Worm (Caenorhabditis elegans) whole organism, early embryonic: ENCODE measurements around the gene F46C5.9.

Source experiments
- B0310.2 ChIP-seq: sonication (generic microtip); optimal IDR thresholded peaks from 2 replicates; lab custom pipeline; 2016; ENCODE audit warnings: mild to moderate bottlenecking, missing genetic modification characterization, missing compliant biosample characterization
- F13C5.2 ChIP-seq: sonication (generic microtip); optimal IDR thresholded peaks from 2 replicates; lab custom pipeline; 2017; ENCODE audit warnings: mild to moderate bottlenecking, missing genetic modification characterization, inconsistent platforms, missing compliant biosample characterization
- aly-1 ChIP-seq: sonication (generic microtip); optimal IDR thresholded peaks from 2 replicates; lab custom pipeline; 2016; ENCODE audit warnings: missing genetic modification characterization, missing compliant biosample characterization
- ama-1 ChIP-seq: fragments of 150-350 bp; optimal IDR thresholded peaks from 2 replicates; lab custom pipeline; 2014
- ceh-13 ChIP-seq: fragments of 200-800 bp; sonication (Bioruptor generic); optimal IDR thresholded peaks from 2 replicates; lab custom pipeline; 2018; ENCODE audit warnings: mild to moderate bottlenecking, missing genetic modification characterization, missing compliant biosample characterization
- ceh-36 ChIP-seq: sonication (generic microtip); optimal IDR thresholded peaks from 2 replicates; lab custom pipeline; 2016; ENCODE audit warnings: missing genetic modification characterization, inconsistent platforms, missing compliant biosample characterization
- ets-7 ChIP-seq: sonication (generic microtip); optimal IDR thresholded peaks from 2 replicates; lab custom pipeline; 2016; ENCODE audit warnings: missing genotype, missing genetic modification characterization, missing compliant biosample characterization
- flt-1 ChIP-seq: fragments of 200-800 bp; sonication (Bioruptor generic); IDR thresholded peaks from 2 replicates; pipeline ENCODE4 v1.3.6; 2022; ENCODE audit warnings: missing genetic modification characterization, missing compliant biosample characterization
- hmbx-1 ChIP-seq: sonication (generic microtip); optimal IDR thresholded peaks from 2 replicates; lab custom pipeline; 2016; ENCODE audit warnings: mild to moderate bottlenecking, missing genetic modification characterization, missing compliant biosample characterization
- hmg-4 ChIP-seq: fragments of 200-800 bp; sonication (Bioruptor generic); optimal IDR thresholded peaks from 2 replicates; lab custom pipeline; 2018; ENCODE audit warnings: mild to moderate bottlenecking, missing genetic modification characterization, missing compliant biosample characterization
- hnd-1 ChIP-seq: sonication (generic microtip); optimal IDR thresholded peaks from 2 replicates; lab custom pipeline; 2016; ENCODE audit warnings: missing genetic modification characterization, missing compliant biosample characterization
- pes-1 ChIP-seq: fragments of 200-800 bp; sonication (Bioruptor generic); IDR thresholded peaks from 2 replicates; pipeline ENCODE4 v1.3.6; 2022; ENCODE audit warnings: missing genetic modification reagents, missing genetic modification characterization, missing compliant biosample characterization
- scrt-1 ChIP-seq: fragments of 200-800 bp; sonication (Bioruptor generic); IDR thresholded peaks from 2 replicates; pipeline ENCODE4 v1.3.6; 2022; ENCODE audit warnings: missing genetic modification characterization, missing compliant biosample characterization
- sea-1 ChIP-seq: fragments of 200-800 bp; sonication (Bioruptor generic); conservative IDR thresholded peaks from 2 replicates; pipeline ENCODE4 v1.3.6; 2022; ENCODE audit warnings: missing genetic modification characterization, missing compliant biosample characterization
- tbx-11 ChIP-seq: fragments of 200-800 bp; sonication (Bioruptor generic); IDR thresholded peaks from 2 replicates; pipeline ENCODE4 v1.3.6; 2022; ENCODE audit warnings: missing genetic modification characterization, missing compliant biosample characterization
- tbx-37 ChIP-seq: fragments of 200-800 bp; sonication (Bioruptor generic); conservative IDR thresholded peaks from 2 replicates; pipeline ENCODE4 v1.3.6; 2022; ENCODE audit warnings: missing genetic modification reagents, missing genetic modification characterization, missing compliant biosample characterization
- tra-4 ChIP-seq: sonication (generic microtip); optimal IDR thresholded peaks from 2 replicates; lab custom pipeline; 2017; ENCODE audit warnings: missing genetic modification characterization, missing compliant biosample characterization

The F46C5.9 gene

DNA sequence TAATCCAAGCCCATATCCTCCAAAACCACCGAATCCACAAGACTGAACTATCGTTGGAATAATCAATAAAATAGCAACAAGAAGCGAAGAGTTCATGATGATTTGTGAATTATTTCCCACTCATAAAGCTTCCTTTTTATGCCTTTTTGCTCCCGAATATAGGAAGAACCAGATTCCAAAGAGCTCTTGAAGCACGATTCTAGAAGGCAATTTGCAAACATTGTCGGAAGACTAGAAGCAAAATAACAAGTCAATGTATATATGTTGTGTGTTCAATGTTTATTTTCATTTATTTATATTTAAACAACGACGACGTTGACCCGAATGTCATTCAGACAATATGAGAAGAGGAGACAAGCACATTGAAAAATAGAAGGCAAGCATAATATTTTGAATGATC, 17.9 kb downstream of the F46C5.9 start, which contains the start of gene idpa-2:
TSS of gene idpa-2 (minus strand) at position 101 of the 400 bp plus-strand sequence.
- no peak for TF ChIP-seq tra-4 (tag; lab: Kevin White, UChicago)
- no peak for TF ChIP-seq hnd-1
- no peak for TF ChIP-seq scrt-1 (GFP tag; lab: Robert Waterston, UW)

DNA sequence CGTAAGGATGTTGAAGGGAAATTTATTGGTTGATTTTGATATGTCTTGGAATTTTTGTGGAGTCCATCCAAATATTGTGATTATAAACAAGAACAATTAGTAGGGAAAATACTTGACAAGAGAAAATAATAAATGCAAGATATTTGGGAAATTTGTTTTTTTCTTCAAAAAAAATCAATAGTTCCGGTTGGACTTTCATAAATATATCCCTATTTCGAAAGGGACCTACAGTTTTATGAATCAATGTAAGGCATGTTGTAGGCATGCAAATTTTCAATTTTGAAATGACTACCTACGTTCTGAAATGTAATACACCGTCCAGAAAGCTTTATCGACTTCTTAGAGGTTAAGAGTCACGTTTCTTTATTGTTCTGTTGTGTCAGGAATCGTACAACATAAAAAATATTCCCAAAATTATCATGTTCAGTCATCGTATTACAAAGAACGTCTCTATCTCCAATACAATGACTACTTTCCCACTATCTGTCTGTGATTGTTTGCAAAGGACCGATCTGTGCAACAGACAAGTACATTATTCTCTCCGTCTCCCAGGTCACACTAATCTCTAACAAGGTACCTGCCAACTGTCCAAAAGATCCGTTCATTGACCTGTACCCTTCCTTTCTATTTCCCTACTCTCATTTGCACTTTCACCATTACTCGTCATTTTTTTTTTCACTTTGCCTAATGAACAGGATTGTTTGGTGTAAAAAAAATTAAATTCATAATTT, 20.5 kb downstream of the F46C5.9 start, which contains the start of gene F07H5.13:
TSS of gene F07H5.13 (plus strand) at position 730 of the 731 bp plus-strand sequence.
- TF ChIP-seq hmg-4 (GFP tag; lab: Kevin White, UChicago) (peak; percentile 48), hnd-1 (peak; percentile 19), aly-1 (tag; lab: Kevin White, UChicago) (peak; percentile 31), tbx-37 (GFP tag; lab: Robert Waterston, UW) (no peak), flt-1 (no peak), scrt-1 (GFP tag; lab: Robert Waterston, UW) (no peak), ama-1 (lab: Kevin White, UChicago) (peak; percentile 50), pes-1 (GFP tag; lab: Robert Waterston, UW) (no peak), hmbx-1 (no peak), B0310.2 (tag; lab: Kevin White, UChicago) (peak; percentile 48), ceh-13 (no peak)

ce11 chrII:8788752-8789151, 21.8 kb downstream of the F46C5.9 start:
- no peak for TF ChIP-seq hnd-1
- peak; percentile 19 for TF ChIP-seq ama-1 (lab: Kevin White, UChicago)

DNA sequence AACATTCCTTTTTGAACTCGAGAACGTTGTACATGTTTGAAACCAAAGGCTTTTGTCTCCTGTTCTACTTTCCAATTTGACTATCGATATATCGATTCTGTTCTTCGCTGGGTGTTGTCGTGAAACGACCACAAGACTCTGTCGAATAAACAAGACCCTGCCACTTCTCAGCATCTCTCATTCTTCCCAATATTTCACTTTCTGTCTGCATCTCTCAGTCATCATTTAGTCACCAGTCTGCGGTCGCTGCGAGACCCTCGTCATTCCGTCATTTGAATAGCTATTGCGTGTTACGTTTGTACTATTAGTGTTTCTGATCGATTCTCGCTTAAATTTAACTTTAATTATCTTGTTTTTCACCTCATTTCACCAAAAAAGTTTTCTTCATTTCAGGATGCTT, 23.2 kb downstream of the F46C5.9 start:
- 0 out of 2 replicates have a peak, but pooled peaks have one; percentile 44 for TF ChIP-seq scrt-1 (GFP tag; lab: Robert Waterston, UW)
- peak; percentile 58 for TF ChIP-seq F13C5.2
- TF ChIP-seq pes-1 (GFP tag; lab: Robert Waterston, UW) = no peak

DNA sequence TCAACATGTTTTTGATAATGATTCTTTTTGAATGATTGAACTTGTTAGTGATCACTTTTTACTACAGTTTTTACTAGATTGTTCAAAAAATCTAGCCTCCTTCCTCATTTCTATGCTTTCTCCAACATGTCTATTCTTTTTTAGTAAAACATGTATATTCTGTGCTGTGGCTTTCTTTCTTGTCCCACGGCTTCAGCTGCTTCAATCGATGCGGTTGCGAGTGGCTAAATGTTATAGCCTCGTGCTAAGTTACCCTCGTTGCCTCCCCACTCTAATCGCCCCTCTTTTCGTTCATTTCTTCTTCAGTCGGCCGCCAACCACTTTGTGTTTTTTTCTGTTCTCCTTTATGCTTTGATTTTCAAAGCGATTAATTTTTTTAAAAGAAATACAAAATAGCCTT, 24.7 kb downstream of the F46C5.9 start:
- TF ChIP-seq tbx-11 (GFP tag; lab: Robert Waterston, UW) (no peak), hnd-1 (no peak), F13C5.2 (no peak), ama-1 (lab: Kevin White, UChicago) (no peak), flt-1 (no peak), B0310.2 (tag; lab: Kevin White, UChicago) (no peak), hmg-4 (GFP tag; lab: Kevin White, UChicago) (no peak), tra-4 (tag; lab: Kevin White, UChicago) (no peak), ceh-13 (no peak), ceh-36 (tag; lab: Kevin White, UChicago) (no peak), sea-1 (GFP tag; lab: Robert Waterston, UW) (no peak), scrt-1 (GFP tag; lab: Robert Waterston, UW) (no peak), aly-1 (tag; lab: Kevin White, UChicago) (no peak), pes-1 (GFP tag; lab: Robert Waterston, UW) (no peak), tbx-37 (GFP tag; lab: Robert Waterston, UW) (no peak), hmbx-1 (no peak), ets-7 (tag; lab: Kevin White, UChicago) (no peak)

ce11 chrII:8784235-8784928, 26.1 kb downstream of the F46C5.9 start:
- TF ChIP-seq tra-4 (tag; lab: Kevin White, UChicago) (no peak), scrt-1 (GFP tag; lab: Robert Waterston, UW) (no peak), ceh-13 (no peak), tbx-37 (GFP tag; lab: Robert Waterston, UW) (no peak), hmbx-1 (no peak), F13C5.2 (no peak)

ce11 chrII:8783451-8783967, 27.0 kb downstream of the F46C5.9 start, which contains the start of gene sgn-1:
Gene sgn-1, minus strand, starts transcription at chrII:8783670.
- TF ChIP-seq B0310.2 (tag; lab: Kevin White, UChicago) = no peak
- no peak for TF ChIP-seq ama-1 (lab: Kevin White, UChicago)
- TF ChIP-seq sea-1 (GFP tag; lab: Robert Waterston, UW) = no peak
- TF ChIP-seq ceh-13 = no peak
- no peak for TF ChIP-seq ets-7 (tag; lab: Kevin White, UChicago)

DNA sequence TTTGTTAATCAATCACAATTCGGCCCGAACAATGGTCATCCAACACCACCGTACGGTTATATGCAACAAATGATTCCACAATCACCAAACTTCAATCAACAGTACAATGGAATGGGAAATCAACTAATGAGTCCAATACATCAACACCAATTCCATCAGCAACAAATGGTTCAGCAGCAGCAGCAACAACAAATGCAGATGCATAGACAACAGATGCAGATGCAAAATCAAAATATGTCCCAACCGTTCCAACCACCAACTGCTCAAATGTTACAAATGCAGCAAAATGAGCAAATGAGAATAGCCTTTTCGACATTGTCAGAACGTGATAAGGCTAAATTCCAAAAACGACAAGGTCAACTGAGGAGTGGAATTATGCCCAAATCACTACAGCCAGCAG, 34.0 kb downstream of the F46C5.9 start:
- TF ChIP-seq B0310.2 (tag; lab: Kevin White, UChicago) (no peak), sea-1 (GFP tag; lab: Robert Waterston, UW) (no peak), F13C5.2 (no peak), tra-4 (tag; lab: Kevin White, UChicago) (no peak), hmg-4 (GFP tag; lab: Kevin White, UChicago) (no peak), ets-7 (tag; lab: Kevin White, UChicago) (no peak), tbx-37 (GFP tag; lab: Robert Waterston, UW) (no peak), aly-1 (tag; lab: Kevin White, UChicago) (no peak), scrt-1 (GFP tag; lab: Robert Waterston, UW) (no peak), pes-1 (GFP tag; lab: Robert Waterston, UW) (no peak), hnd-1 (no peak), ceh-36 (tag; lab: Kevin White, UChicago) (no peak), hmbx-1 (no peak), flt-1 (no peak), ama-1 (lab: Kevin White, UChicago) (no peak), tbx-11 (GFP tag; lab: Robert Waterston, UW) (no peak), ceh-13 (no peak)
